Worm (Caenorhabditis elegans): ENCODE measurements around the gene eri-12.

ce11 chrIV:12196608-12197007 is 40.0 kb downstream of the eri-12 start:
- TF ChIP-seq him-1 (tag; optimal IDR thresholded peaks at IDR 0.05) (no peak), dao-5 (tag; optimal IDR thresholded peaks at IDR 0.05) (no peak), W03F9.2 (tag; optimal IDR thresholded peaks at IDR 0.05) (no peak)
